Fruit fly (Drosophila melanogaster) Kc167 (cell line): ENCODE data around the gene CG15818.

Source experiments
- Myc ChIP-seq: fragments of >200 bp; optimal IDR thresholded peaks from 2 replicates; lab custom pipeline; 2017; ENCODE audit warnings: missing external identifiers
- Sin3A ChIP-seq: fragments of >200 bp; optimal IDR thresholded peaks from 2 replicates; lab custom pipeline; 2018; ENCODE audit warnings: missing external identifiers
- h ChIP-seq: fragments of >200 bp; optimal IDR thresholded peaks from 3 replicates; lab custom pipeline; 2018; ENCODE audit warnings: missing external identifiers
- insv ChIP-seq: fragments of >200 bp; optimal IDR thresholded peaks from 3 replicates; lab custom pipeline; 2018; ENCODE audit warnings: missing external identifiers
- ttk ChIP-seq: sonication (Bioruptor generic); optimal IDR thresholded peaks from 2 replicates; lab custom pipeline; 2017; ENCODE audit warnings: missing external identifiers

- TF ChIP-seq Sin3A (lab: Kevin White, UChicago): no peak
- no peak for TF ChIP-seq Myc (lab: Kevin White, UChicago)
- TF ChIP-seq ttk (lab: Kevin White, UChicago): no peak
- no peak for TF ChIP-seq h (lab: Kevin White, UChicago)
- TF ChIP-seq insv (lab: Kevin White, UChicago): no peak
These were observed 13.7 kb upstream of the CG15818 start for dm6 chr2L:7396962-7397361.
